Worm (Caenorhabditis elegans) whole organism, mixed stage, embryonic: ENCODE measurements around the gene F43E2.6.

Experiments
- M03D4.4 ChIP-seq: sonication (generic microtip); optimal IDR thresholded peaks from 2 replicates; lab custom pipeline; 2017; ENCODE audit warnings: mild to moderate bottlenecking, missing genetic modification characterization, missing compliant biosample characterization
- blmp-1 ChIP-seq: fragments of 150-350 bp; optimal IDR thresholded peaks from 2 replicates; lab custom pipeline; 2014; ENCODE audit warnings: missing biosample characterization, missing genetic modification characterization
- ceh-43 ChIP-seq: fragments of 200-800 bp; sonication (Bioruptor generic); optimal IDR thresholded peaks from 2 replicates; lab custom pipeline; 2018; ENCODE audit warnings: mild to moderate bottlenecking, missing genetic modification characterization, moderate library complexity, missing compliant biosample characterization
- ceh-83 ChIP-seq: fragments of 200-800 bp; sonication (Bioruptor generic); optimal IDR thresholded peaks from 2 replicates; lab custom pipeline; 2018; ENCODE audit warnings: mild to moderate bottlenecking, missing genetic modification characterization, missing compliant biosample characterization
- ces-1 ChIP-seq: fragments of 150-350 bp; optimal IDR thresholded peaks from 2 replicates; lab custom pipeline; 2014; ENCODE audit warnings: missing biosample characterization, missing genetic modification reagents, missing genetic modification characterization
- cnd-1 ChIP-seq: fragments of 200-800 bp; sonication (Bioruptor generic); optimal IDR thresholded peaks from 2 replicates; lab custom pipeline; 2018; ENCODE audit warnings: mild to moderate bottlenecking, missing genetic modification characterization, missing compliant biosample characterization
- drap-1 ChIP-seq: fragments of 200-800 bp; sonication (Bioruptor generic); optimal IDR thresholded peaks from 3 replicates; lab custom pipeline; 2018; ENCODE audit warnings: mild to moderate bottlenecking, missing genetic modification characterization, missing compliant biosample characterization
- elt-1 ChIP-seq: sonication (generic microtip); optimal IDR thresholded peaks from 2 replicates; lab custom pipeline; 2017; ENCODE audit warnings: missing genetic modification characterization, mild to moderate bottlenecking, missing compliant biosample characterization, antibody characterized with exemption, moderate library complexity, borderline replicate concordance; ENCODE audit not compliant: insufficient read depth
- elt-3 ChIP-seq: fragments of 150-350 bp; optimal IDR thresholded peaks from 2 replicates; lab custom pipeline; 2014; ENCODE audit warnings: missing biosample characterization, missing genetic modification characterization
- flh-1 ChIP-seq: fragments of 200-800 bp; sonication (Bioruptor generic); optimal IDR thresholded peaks from 2 replicates; lab custom pipeline; 2018; ENCODE audit warnings: mild to moderate bottlenecking, missing genetic modification characterization, moderate library complexity, missing compliant biosample characterization
- ham-2 ChIP-seq: fragments of 200-800 bp; sonication (Bioruptor generic); optimal IDR thresholded peaks from 2 replicates; lab custom pipeline; 2018; ENCODE audit warnings: mild to moderate bottlenecking, missing genetic modification characterization, missing compliant biosample characterization
- lin-13 ChIP-seq: fragments of 150-350 bp; optimal IDR thresholded peaks from 2 replicates; lab custom pipeline; 2014; ENCODE audit warnings: missing biosample characterization, missing genetic modification characterization
- lin-32 ChIP-seq: fragments of 200-800 bp; sonication (Bioruptor generic); optimal IDR thresholded peaks from 2 replicates; lab custom pipeline; 2018; ENCODE audit warnings: mild to moderate bottlenecking, missing genetic modification characterization, missing compliant biosample characterization
- lsy-2 ChIP-seq: fragments of 150-350 bp; optimal IDR thresholded peaks from 2 replicates; lab custom pipeline; 2014; ENCODE audit warnings: missing biosample characterization, missing genetic modification characterization
- mab-5 ChIP-seq: fragments of 150-350 bp; optimal IDR thresholded peaks from 2 replicates; lab custom pipeline; 2014; ENCODE audit warnings: missing biosample characterization, missing genetic modification characterization
- mep-1 ChIP-seq: fragments of 150-350 bp; optimal IDR thresholded peaks from 2 replicates; lab custom pipeline; 2017; ENCODE audit warnings: missing biosample characterization, missing genetic modification reagents, missing genetic modification characterization, inconsistent platforms
- mls-2 ChIP-seq: sonication (generic microtip); optimal IDR thresholded peaks from 2 replicates; lab custom pipeline; 2016; ENCODE audit warnings: mild to moderate bottlenecking, missing genetic modification characterization, moderate library complexity, missing compliant biosample characterization
- nhr-12 ChIP-seq: fragments of 150-350 bp; optimal IDR thresholded peaks from 2 replicates; lab custom pipeline; 2014; ENCODE audit warnings: missing biosample characterization, missing genetic modification characterization
- nhr-2 ChIP-seq: fragments of 150-350 bp; optimal IDR thresholded peaks from 2 replicates; lab custom pipeline; 2014; ENCODE audit warnings: missing biosample characterization, missing genetic modification characterization
- nhr-237 ChIP-seq: fragments of 150-350 bp; optimal IDR thresholded peaks from 2 replicates; lab custom pipeline; 2014; ENCODE audit warnings: missing biosample characterization, missing genetic modification characterization
- nhr-28 ChIP-seq: fragments of 150-350 bp; optimal IDR thresholded peaks from 2 replicates; lab custom pipeline; 2014; ENCODE audit warnings: missing biosample characterization, missing genetic modification characterization
- nhr-76 ChIP-seq: sonication (generic microtip); optimal IDR thresholded peaks from 2 replicates; lab custom pipeline; 2017; ENCODE audit warnings: missing biosample characterization, missing genetic modification characterization
- pha-4 ChIP-seq: fragments of 150-350 bp; optimal IDR thresholded peaks from 2 replicates; lab custom pipeline; 2018; ENCODE audit warnings: missing biosample characterization, missing genetic modification reagents, missing genetic modification characterization
- snpc-4 ChIP-seq: fragments of 150-350 bp; optimal IDR thresholded peaks from 2 replicates; lab custom pipeline; 2014; ENCODE audit warnings: missing biosample characterization, missing genetic modification characterization
- tbx-8 ChIP-seq: fragments of 200-800 bp; sonication (Bioruptor generic); optimal IDR thresholded peaks from 2 replicates; lab custom pipeline; 2018; ENCODE audit warnings: mild to moderate bottlenecking, missing genetic modification characterization, moderate library complexity, missing compliant biosample characterization
- unc-120 ChIP-seq: sonication (generic microtip); optimal IDR thresholded peaks from 2 replicates; lab custom pipeline; 2017; ENCODE audit warnings: missing genetic modification characterization, missing compliant biosample characterization; ENCODE audit not compliant: poor library complexity, severe bottlenecking
- unc-39 ChIP-seq: fragments of 150-350 bp; optimal IDR thresholded peaks from 2 replicates; lab custom pipeline; 2014; ENCODE audit warnings: missing biosample characterization, missing genetic modification characterization
- unc-62 ChIP-seq: fragments of 150-350 bp; optimal IDR thresholded peaks from 2 replicates; lab custom pipeline; 2014; ENCODE audit warnings: missing biosample characterization, missing genetic modification reagents, missing genetic modification characterization
- zip-8 ChIP-seq: fragments of 150-350 bp; optimal IDR thresholded peaks from 2 replicates; lab custom pipeline; 2014; ENCODE audit warnings: missing biosample characterization, missing genetic modification characterization
- ztf-11 ChIP-seq: fragments of 150-350 bp; optimal IDR thresholded peaks from 2 replicates; lab custom pipeline; 2014; ENCODE audit warnings: missing biosample characterization, missing genetic modification characterization

The F43E2.6 gene

ce11 chrII:7353027-7353426 is 15.6 kb downstream of the F43E2.6 start:
- TF ChIP-seq elt-1 (tag; lab: Kevin White, UChicago) (no peak), unc-120 (no peak), ztf-11 (tag; lab: Kevin White, UChicago) (no peak), cnd-1 (tag; lab: Kevin White, UChicago) (no peak), tbx-8 (GFP tag; lab: Kevin White, UChicago) (no peak)
- TF ChIP-seq, all 35 proteins: peak for 0

ce11 chrII:7352507-7352906 is 16.2 kb downstream of the F43E2.6 start, which contains the start of gene hsp-4:
hsp-4 (minus strand) TSS chrII:7352645.
- TF ChIP-seq zip-8 (tag; lab: Kevin White, UChicago) (no peak), nhr-2 (tag; lab: Kevin White, UChicago) (peak; percentile 10)
- TF ChIP-seq, all 35 proteins: peak for 1

- TF ChIP-seq unc-39 (no peak), nhr-76 (tag; lab: Kevin White, UChicago) (no peak), elt-3 (tag; lab: Kevin White, UChicago) (no peak), mls-2 (tag; lab: Kevin White, UChicago) (no peak), lin-32 (no peak), M03D4.4 (tag; lab: Kevin White, UChicago) (no peak), mab-5 (tag; lab: Kevin White, UChicago) (no peak), blmp-1 (no peak), snpc-4 (tag; lab: Kevin White, UChicago) (no peak), ceh-83 (GFP tag; lab: Kevin White, UChicago) (no peak), drap-1 (no peak), flh-1 (GFP tag; lab: Kevin White, UChicago) (no peak)
Measured at ce11 chrII:7348063-7348462, 20.6 kb downstream of the F43E2.6 start.

DNA sequence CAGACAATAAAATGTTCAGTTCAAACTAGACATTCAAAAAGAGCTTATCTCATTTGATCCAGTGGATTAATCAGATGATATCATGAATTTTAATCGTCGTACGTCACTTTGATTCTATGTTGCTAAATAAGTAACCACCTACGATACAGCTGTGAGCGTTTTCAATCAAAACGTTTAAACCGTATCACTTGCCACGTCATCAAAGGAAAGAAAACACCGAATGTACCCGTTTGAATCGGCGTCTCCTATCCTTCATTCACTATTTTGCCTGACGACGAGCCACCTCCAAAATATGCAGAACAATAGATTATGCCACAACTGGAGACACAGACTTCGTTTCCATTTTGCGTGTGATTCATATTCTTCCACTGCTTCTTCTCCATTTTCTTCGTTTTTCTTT is 22.8 kb downstream of the F43E2.6 start:
- TF ChIP-seq ceh-43 (no peak), flh-1 (GFP tag; lab: Kevin White, UChicago) (no peak), ztf-11 (tag; lab: Kevin White, UChicago) (no peak), elt-1 (tag; lab: Kevin White, UChicago) (no peak), unc-62 (no peak), M03D4.4 (tag; lab: Kevin White, UChicago) (no peak), nhr-2 (tag; lab: Kevin White, UChicago) (no peak), nhr-28 (no peak), lin-13 (no peak), nhr-76 (tag; lab: Kevin White, UChicago) (no peak)

DNA sequence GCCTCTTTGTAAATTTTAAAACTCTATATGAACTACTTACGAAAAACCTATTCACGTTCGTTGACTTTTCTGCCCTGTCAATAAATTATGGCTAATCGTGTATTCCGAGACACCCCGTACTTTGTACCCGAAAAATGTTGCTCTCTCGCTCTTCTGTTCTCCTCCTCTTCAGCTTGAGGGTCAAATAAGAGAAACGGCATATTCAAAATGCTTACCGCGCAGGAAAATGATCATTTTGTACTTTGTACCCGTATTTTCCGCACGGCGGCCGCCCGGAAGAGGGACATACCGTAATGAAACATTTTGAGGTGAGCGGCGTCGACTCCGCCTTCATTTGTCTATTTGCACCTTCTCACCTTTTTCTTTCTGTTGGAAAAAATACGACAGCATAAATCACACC is 25.0 kb downstream of the F43E2.6 start:
- TF ChIP-seq nhr-237 (tag; lab: Kevin White, UChicago) (no peak), ham-2 (GFP tag; lab: Kevin White, UChicago) (peak; percentile 56), mab-5 (tag; lab: Kevin White, UChicago) (no peak), nhr-12 (tag; lab: Kevin White, UChicago) (no peak), flh-1 (GFP tag; lab: Kevin White, UChicago) (no peak), pha-4 (tag; lab: Kevin White, UChicago) (peak; percentile 70)

DNA sequence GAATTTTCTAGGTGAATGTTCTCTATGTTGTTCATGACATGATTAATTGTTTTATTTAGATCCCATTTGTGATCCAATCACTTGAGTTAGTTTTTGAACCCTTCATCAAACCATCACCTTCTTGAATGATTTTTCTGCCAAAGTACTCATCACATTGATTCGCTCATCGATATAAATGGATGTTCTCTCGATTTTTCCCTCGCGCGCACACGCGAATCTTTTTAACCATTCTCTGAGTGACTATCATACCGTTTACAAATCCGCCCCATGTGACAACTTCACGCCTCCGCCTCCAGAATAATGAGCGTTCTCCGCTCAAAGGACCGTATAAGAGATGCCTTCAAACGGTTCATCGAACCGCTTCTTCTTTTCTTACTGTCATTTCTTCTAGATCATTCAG is 25.8 kb downstream of the F43E2.6 start:
- TF ChIP-seq mep-1 (tag; lab: Kevin White, UChicago) (no peak), ceh-43 (no peak), blmp-1 (no peak), flh-1 (GFP tag; lab: Kevin White, UChicago) (no peak), ces-1 (no peak), mls-2 (tag; lab: Kevin White, UChicago) (no peak), lsy-2 (tag; lab: Kevin White, UChicago) (no peak), nhr-12 (tag; lab: Kevin White, UChicago) (no peak), lin-13 (no peak)
